Fruit fly (Drosophila melanogaster) whole organism, embryonic: Measurements from ENCODE around the gene CG34288.

ENCODE experiments used
- BEAF-32 ChIP-seq: fragments of 200-800 bp; sonication (Bioruptor generic); optimal IDR thresholded peaks from 3 replicates; lab custom pipeline; 2017; ENCODE audit warnings: missing biosample characterization, missing genetic modification characterization, mild to moderate bottlenecking, moderate library complexity, missing genetic modification reagents
- Bgb ChIP-seq: fragments of 200-800 bp; sonication (Bioruptor generic); IDR thresholded peaks from 2 replicates; pipeline ENCODE4 v1.3.6; 2022; ENCODE audit warnings: missing biosample characterization, missing genetic modification characterization; ENCODE audit not compliant: partially characterized antibody
- CG10209 ChIP-seq: fragments of 200-800 bp; sonication (Bioruptor generic); optimal IDR thresholded peaks from 3 replicates; lab custom pipeline; 2017; ENCODE audit warnings: missing biosample characterization, mild to moderate bottlenecking, missing genetic modification characterization, missing genetic modification reagents
- CG10543 ChIP-seq: fragments of 200-800 bp; sonication (Bioruptor generic); optimal IDR thresholded peaks from 3 replicates; lab custom pipeline; 2017; ENCODE audit warnings: missing biosample characterization, mild to moderate bottlenecking, missing genetic modification characterization, moderate library complexity
- CG11696 ChIP-seq: fragments of 200-800 bp; sonication (Bioruptor generic); IDR thresholded peaks from 2 replicates; pipeline ENCODE4 v1.3.6; 2022; ENCODE audit warnings: missing biosample characterization, missing genetic modification characterization
- CG12104 ChIP-seq: fragments of 200-800 bp; sonication (Bioruptor generic); optimal IDR thresholded peaks from 3 replicates; lab custom pipeline; 2016; ENCODE audit warnings: missing biosample characterization, missing genetic modification characterization
- CG12155 ChIP-seq: fragments of 200-800 bp; sonication (Bioruptor generic); optimal IDR thresholded peaks from 3 replicates; lab custom pipeline; 2016; ENCODE audit warnings: missing biosample characterization, missing genetic modification characterization
- CG13894 ChIP-seq: fragments of 200-800 bp; sonication (Bioruptor generic); optimal IDR thresholded peaks from 3 replicates; lab custom pipeline; 2018; ENCODE audit warnings: missing biosample characterization, mild to moderate bottlenecking, missing genetic modification characterization, moderate library complexity
- CG15479 ChIP-seq: fragments of 200-800 bp; sonication (Bioruptor generic); optimal IDR thresholded peaks from 3 replicates; lab custom pipeline; 2019; ENCODE audit warnings: missing biosample characterization, mild to moderate bottlenecking, missing genetic modification characterization, moderate library complexity
- CG1602 ChIP-seq: fragments of 200-800 bp; sonication (Bioruptor generic); optimal IDR thresholded peaks from 3 replicates; lab custom pipeline; 2016; ENCODE audit warnings: missing biosample characterization, missing genetic modification characterization
- CG17359 ChIP-seq: fragments of 200-800 bp; sonication (Bioruptor generic); optimal IDR thresholded peaks from 3 replicates; lab custom pipeline; 2018; ENCODE audit warnings: missing biosample characterization, mild to moderate bottlenecking, missing genetic modification characterization, moderate library complexity
- CG18011 ChIP-seq: fragments of 200-800 bp; sonication (Bioruptor generic); optimal IDR thresholded peaks from 2 replicates; lab custom pipeline; 2017; ENCODE audit warnings: missing biosample characterization, missing genetic modification characterization, mild to moderate bottlenecking, moderate library complexity, missing genotype
- CG30403 ChIP-seq: fragments of 200-800 bp; sonication (Bioruptor generic); optimal IDR thresholded peaks from 3 replicates; lab custom pipeline; 2016; ENCODE audit warnings: missing biosample characterization, missing genetic modification characterization
- CG6813 ChIP-seq: fragments of 200-800 bp; sonication (Bioruptor generic); optimal IDR thresholded peaks from 2 replicates; lab custom pipeline; 2017; ENCODE audit warnings: missing biosample characterization, missing genetic modification characterization, mild to moderate bottlenecking, moderate library complexity, missing genetic modification reagents
- CG7372 ChIP-seq: fragments of 200-800 bp; sonication (Bioruptor generic); IDR thresholded peaks from 2 replicates; pipeline ENCODE4 v1.3.6; 2022; ENCODE audit warnings: missing biosample characterization, missing genetic modification characterization
- CG7839 ChIP-seq: fragments of 200-800 bp; sonication (Bioruptor generic); optimal IDR thresholded peaks from 3 replicates; lab custom pipeline; 2018; ENCODE audit warnings: missing biosample characterization, mild to moderate bottlenecking, missing genetic modification characterization, moderate library complexity
- CG7963 ChIP-seq: fragments of 200-800 bp; sonication (Bioruptor generic); IDR thresholded peaks from 3 replicates; pipeline ENCODE4 v1.3.6; 2022; ENCODE audit warnings: missing biosample characterization, missing genetic modification characterization; ENCODE audit not compliant: partially characterized antibody
- CG8359 ChIP-seq: fragments of 200-800 bp; sonication (Bioruptor generic); optimal IDR thresholded peaks from 2 replicates; lab custom pipeline; 2017; ENCODE audit warnings: missing biosample characterization, mild to moderate bottlenecking, missing genetic modification characterization, borderline replicate concordance
- Dbx ChIP-seq: fragments of 200-800 bp; sonication (Bioruptor generic); IDR thresholded peaks from 3 replicates; pipeline ENCODE4 v1.3.6; 2022; ENCODE audit warnings: missing biosample characterization, missing genetic modification characterization
- Dip3 ChIP-seq: fragments of 200-800 bp; sonication (Bioruptor generic); optimal IDR thresholded peaks from 3 replicates; lab custom pipeline; 2016; ENCODE audit warnings: missing biosample characterization, missing genetic modification characterization
- E2f1 ChIP-seq: fragments of 200-800 bp; sonication (Bioruptor generic); IDR thresholded peaks from 2 replicates; pipeline ENCODE4 v1.3.6; 2022; ENCODE audit warnings: missing biosample characterization, missing genetic modification characterization
- E2f2 ChIP-seq: fragments of 200-800 bp; sonication (Bioruptor generic); IDR thresholded peaks from 2 replicates; pipeline ENCODE4 v1.3.6; 2022; ENCODE audit warnings: missing biosample characterization, missing genetic modification characterization
- GATAe ChIP-seq: fragments of 200-800 bp; sonication (Bioruptor generic); conservative IDR thresholded peaks from 2 replicates; pipeline ENCODE4 v1.3.6; 2022; ENCODE audit warnings: missing biosample characterization, missing genetic modification characterization
- Gsc ChIP-seq: fragments of 200-800 bp; sonication (Bioruptor generic); IDR thresholded peaks from 2 replicates; pipeline ENCODE4 v1.3.6; 2022; ENCODE audit warnings: missing biosample characterization, missing genetic modification characterization
- HLH54F ChIP-seq: fragments of 200-800 bp; sonication (Bioruptor generic); optimal IDR thresholded peaks from 3 replicates; lab custom pipeline; 2016; ENCODE audit warnings: missing biosample characterization, missing genetic modification characterization
- Lhr ChIP-seq: fragments of 200-800 bp; sonication (Bioruptor generic); optimal IDR thresholded peaks from 3 replicates; lab custom pipeline; 2017; ENCODE audit warnings: mild to moderate bottlenecking, missing biosample characterization, missing genetic modification reagents, missing genetic modification characterization
- Med ChIP-seq: fragments of 200-800 bp; sonication (Bioruptor generic); peaks from one replicate; lab custom pipeline; 2016; ENCODE audit warnings: missing biosample characterization, missing genetic modification characterization, mild to moderate bottlenecking, inconsistent platforms, moderate library complexity
- Nf-YB ChIP-seq: fragments of 200-800 bp; sonication (Bioruptor generic); optimal IDR thresholded peaks from 3 replicates; lab custom pipeline; 2019; ENCODE audit warnings: missing biosample characterization, mild to moderate bottlenecking, missing genetic modification characterization, moderate library complexity
- Nf-YC ChIP-seq: fragments of 200-800 bp; optimal IDR thresholded peaks from 3 replicates; lab custom pipeline; 2019; ENCODE audit warnings: missing biosample characterization, mild to moderate bottlenecking, missing genetic modification characterization, moderate library complexity
- Stat92E ChIP-seq, 3 experiments: fragments of >200 bp in 2 of 3; fragments of 200-800 bp in 1 of 3; sonication (Bioruptor generic) in 1 of 3; optimal IDR thresholded peaks; 2 replicates each; lab custom pipeline; 2017 to 2019; ENCODE audit warnings: missing biosample characterization in 3 of 3, missing genetic modification characterization in 3 of 3, mild to moderate bottlenecking in 1 of 3, moderate library complexity in 1 of 3
- aop ChIP-seq: fragments of 200-800 bp; sonication (Bioruptor generic); IDR thresholded peaks from 2 replicates; pipeline ENCODE4 v1.3.6; 2022; ENCODE audit warnings: missing biosample characterization, missing genetic modification characterization
- ase ChIP-seq: fragments of 200-800 bp; sonication (Bioruptor generic); IDR thresholded peaks from 3 replicates; pipeline ENCODE4 v1.3.6; 2022; ENCODE audit warnings: missing biosample characterization, missing genetic modification characterization
- chinmo ChIP-seq: fragments of 200-800 bp; sonication (Bioruptor generic); IDR thresholded peaks from 4 replicates; pipeline ENCODE4 v1.3.6; 2022; ENCODE audit warnings: missing biosample characterization, missing genetic modification characterization; ENCODE audit not compliant: partially characterized antibody
- crc ChIP-seq: fragments of 200-800 bp; sonication (Bioruptor generic); optimal IDR thresholded peaks from 2 replicates; lab custom pipeline; 2016; ENCODE audit warnings: missing biosample characterization, missing genetic modification characterization
- dmrt11E ChIP-seq: fragments of 200-800 bp; sonication (Bioruptor generic); optimal IDR thresholded peaks from 3 replicates; lab custom pipeline; 2018; ENCODE audit warnings: missing biosample characterization, mild to moderate bottlenecking, missing genetic modification characterization, moderate library complexity
- exex ChIP-seq: fragments of 200-800 bp; sonication (Bioruptor generic); optimal IDR thresholded peaks from 4 replicates; lab custom pipeline; 2018; ENCODE audit warnings: missing biosample characterization, mild to moderate bottlenecking, missing genetic modification characterization, moderate library complexity
- grau ChIP-seq: fragments of 200-800 bp; optimal IDR thresholded peaks from 3 replicates; lab custom pipeline; 2019; ENCODE audit warnings: missing biosample characterization, mild to moderate bottlenecking, missing genetic modification characterization, moderate library complexity
- grn ChIP-seq: fragments of 200-800 bp; sonication (Bioruptor generic); optimal IDR thresholded peaks from 3 replicates; lab custom pipeline; 2017; ENCODE audit warnings: missing biosample characterization, missing genetic modification characterization
- lmd ChIP-seq: fragments of 200-800 bp; sonication (Bioruptor generic); IDR thresholded peaks from 2 replicates; pipeline ENCODE4 v1.3.6; 2022; ENCODE audit warnings: missing biosample characterization, missing genetic modification characterization
- mirr ChIP-seq: fragments of 200-800 bp; sonication (Bioruptor generic); optimal IDR thresholded peaks from 3 replicates; lab custom pipeline; 2018; ENCODE audit warnings: missing biosample characterization, mild to moderate bottlenecking, missing genetic modification characterization
- pnt ChIP-seq: fragments of 200-800 bp; sonication (Bioruptor generic); optimal IDR thresholded peaks from 3 replicates; lab custom pipeline; 2016; ENCODE audit warnings: missing biosample characterization, missing genetic modification characterization
- pum ChIP-seq: fragments of 200-800 bp; sonication (Bioruptor generic); optimal IDR thresholded peaks from 2 replicates; lab custom pipeline; 2016; ENCODE audit warnings: missing biosample characterization, missing genetic modification characterization
- sd ChIP-seq: fragments of 200-800 bp; sonication (Bioruptor generic); optimal IDR thresholded peaks from 3 replicates; lab custom pipeline; 2018; ENCODE audit warnings: missing biosample characterization, mild to moderate bottlenecking, missing genetic modification characterization, moderate library complexity
- seq ChIP-seq: fragments of 200-800 bp; sonication (Bioruptor generic); IDR thresholded peaks from 2 replicates; pipeline ENCODE4 v1.3.6; 2022; ENCODE audit warnings: missing biosample characterization, missing genetic modification characterization
- sob ChIP-seq: fragments of 200-800 bp; sonication (Bioruptor generic); IDR thresholded peaks from 2 replicates; pipeline ENCODE4 v1.3.6; 2022; ENCODE audit warnings: missing biosample characterization, missing genetic modification characterization
- sr ChIP-seq: fragments of 200-800 bp; sonication (Bioruptor generic); IDR thresholded peaks from 3 replicates; pipeline ENCODE4 v1.3.6; 2022; ENCODE audit warnings: missing biosample characterization, missing genetic modification characterization
- sug ChIP-seq: fragments of 200-800 bp; optimal IDR thresholded peaks from 2 replicates; lab custom pipeline; 2019; ENCODE audit warnings: missing biosample characterization, mild to moderate bottlenecking, missing genetic modification characterization, moderate library complexity
- vnd ChIP-seq: fragments of 200-800 bp; sonication (Bioruptor generic); IDR thresholded peaks from 3 replicates; pipeline ENCODE4 v1.3.6; 2022; ENCODE audit warnings: missing biosample characterization, missing genetic modification characterization; ENCODE audit not compliant: partially characterized antibody

Gene CG34288

DNA sequence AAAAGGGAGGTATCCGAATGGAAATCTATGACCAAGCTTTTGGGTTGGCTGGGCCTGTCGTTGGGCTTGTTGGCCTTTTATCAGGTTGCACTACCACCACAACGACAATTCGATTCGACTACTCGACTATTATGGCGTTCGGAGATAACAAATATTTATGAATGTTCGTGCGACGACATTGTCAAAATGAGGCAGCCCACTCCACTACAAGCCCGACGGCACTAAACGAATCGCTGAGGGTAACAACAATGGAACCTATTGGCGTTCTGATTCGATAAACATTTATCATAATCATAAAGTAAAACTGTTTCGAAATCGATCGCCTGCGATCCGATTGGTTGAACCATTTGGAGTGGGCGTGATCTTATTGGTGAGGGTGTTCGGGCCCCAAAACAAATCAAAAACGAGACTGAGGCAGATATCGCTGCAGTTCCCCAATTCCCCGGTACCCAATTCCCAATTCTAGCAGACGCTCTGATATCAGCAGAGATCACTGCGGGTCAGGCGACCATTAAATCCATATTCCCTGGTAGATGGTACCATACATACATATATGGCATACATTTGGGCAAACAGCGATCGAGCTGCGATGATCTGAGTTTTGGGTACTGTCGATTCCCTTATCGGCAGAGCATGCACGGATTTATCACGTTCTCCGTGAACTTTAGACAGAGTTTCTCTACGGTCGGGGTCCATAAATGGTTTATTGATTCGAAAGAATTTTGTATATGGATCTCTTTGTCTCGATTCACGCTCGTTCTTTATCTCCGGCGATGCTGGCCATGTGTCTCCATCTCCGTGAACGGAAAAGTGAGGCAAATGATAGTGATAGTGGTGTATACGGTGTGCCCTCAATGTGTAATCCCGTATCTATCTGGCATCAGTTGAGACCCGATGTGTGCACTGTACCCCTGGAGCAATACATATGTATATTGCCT lies 7.6 kb upstream of the CG34288 start (continued):
- TF ChIP-seq sd (peak; percentile 6), Gsc (GFP tag; lab: Robert Waterston, UW) (no peak), CG15479 (GFP tag; lab: Kevin White, UChicago) (peak; percentile 62), grau (no peak), E2f1 (GFP tag; lab: Robert Waterston, UW) (no peak), CG17359 (tag; lab: Kevin White, UChicago) (no peak), Dbx (GFP tag; lab: Robert Waterston, UW) (no peak), sr (GFP tag; lab: Robert Waterston, UW) (no peak), E2f2 (no peak), Nf-YB (peak; percentile 96), CG1602 (GFP tag; lab: Kevin White, UChicago) (no peak), sug (tag; lab: Kevin White, UChicago) (peak; percentile 64), GATAe (GFP tag; lab: Robert Waterston, UW) (peak; percentile 53; the same call in 1 of the 2 replicates), CG18011 (GFP tag; lab: Kevin White, UChicago) (no peak), pnt (no peak), mirr (peak; percentile 42), Dip3 (GFP tag; lab: Kevin White, UChicago) (no peak), CG12104 (GFP tag; lab: Kevin White, UChicago) (no peak), CG13894 (tag; lab: Kevin White, UChicago) (peak; percentile 18), vnd (no peak), ase (no peak), Bgb (GFP tag; lab: Robert Waterston, UW) (0 out of 2 replicates have a peak, but pooled peaks have one; percentile 8), BEAF-32 (GFP tag; lab: Kevin White, UChicago) (no peak), pum (GFP tag; lab: Kevin White, UChicago) (no peak), CG7963 (GFP tag; lab: Robert Waterston, UW) (no peak), lmd (GFP tag; lab: Robert Waterston, UW) (no peak), CG6813 (GFP tag; lab: Kevin White, UChicago) (no peak), CG8359 (GFP tag; lab: Kevin White, UChicago) (no peak), chinmo (GFP tag; lab: Robert Waterston, UW) (peak; percentile 75; the same call in 1 of the 4 replicates), CG30403 (GFP tag; lab: Kevin White, UChicago) (no peak), CG7372 (GFP tag; lab: Robert Waterston, UW) (no peak), CG7839 (tag; lab: Kevin White, UChicago) (no peak), seq (GFP tag; lab: Robert Waterston, UW) (no peak), CG10543 (GFP tag; lab: Kevin White, UChicago) (peak; percentile 29), sob (no peak), HLH54F (no peak), Lhr (no peak), grn (GFP tag; lab: Kevin White, UChicago) (peak; percentile 55), Med (peak; percentile 41), Nf-YC (tag; lab: Kevin White, UChicago) (peak; percentile 98), dmrt11E (tag; lab: Kevin White, UChicago) (no peak), exex (tag; lab: Kevin White, UChicago) (peak; percentile 68), Stat92E (GFP tag; optimal IDR thresholded peaks at IDR 0.05; lab: Kevin White, UChicago) (no peak), crc (no peak), CG12155 (GFP tag; lab: Kevin White, UChicago) (no peak), aop (GFP tag; lab: Robert Waterston, UW) (no peak), CG11696 (GFP tag; lab: Robert Waterston, UW) (no peak), CG10209 (GFP tag; lab: Kevin White, UChicago) (no peak)
